Worm (Caenorhabditis elegans) whole organism, L1 larva: ENCODE measurements around the gene K03B4.1.

ENCODE experiments used
- C16A3.4 ChIP-seq: fragments of 150-350 bp; optimal IDR thresholded peaks from 2 replicates; lab custom pipeline; 2014; ENCODE audit warnings: missing biosample characterization, missing genetic modification characterization
- aha-1 ChIP-seq: fragments of 150-350 bp; optimal IDR thresholded peaks from 2 replicates; lab custom pipeline; 2014; ENCODE audit warnings: missing biosample characterization, missing genetic modification characterization
- aly-2 ChIP-seq: fragments of 150-350 bp; optimal IDR thresholded peaks from 2 replicates; lab custom pipeline; 2014; ENCODE audit warnings: missing biosample characterization, missing genetic modification characterization
- lin-39 ChIP-seq: fragments of 150-350 bp; optimal IDR thresholded peaks from 2 replicates; lab custom pipeline; 2014; ENCODE audit warnings: missing biosample characterization, missing genetic modification reagents, missing genetic modification characterization
- lsy-2 ChIP-seq, 2 experiments: fragments of 150-350 bp; optimal IDR thresholded peaks; 2 replicates each; lab custom pipeline; 2014; ENCODE audit warnings: missing biosample characterization in 2 of 2, missing genetic modification characterization in 2 of 2
- nhr-237 ChIP-seq: fragments of 150-350 bp; optimal IDR thresholded peaks from 2 replicates; lab custom pipeline; 2014; ENCODE audit warnings: missing biosample characterization, missing genetic modification characterization
- nhr-77 ChIP-seq: fragments of 150-350 bp; optimal IDR thresholded peaks from 2 replicates; lab custom pipeline; 2014; ENCODE audit warnings: missing biosample characterization, missing genetic modification characterization
- snpc-4 ChIP-seq: fragments of 150-350 bp; optimal IDR thresholded peaks from 2 replicates; lab custom pipeline; 2014; ENCODE audit warnings: missing biosample characterization, missing genetic modification characterization
- snu-23 ChIP-seq: sonication (generic microtip); optimal IDR thresholded peaks from 2 replicates; lab custom pipeline; 2016; ENCODE audit warnings: missing genetic modification characterization, missing compliant biosample characterization
- unc-130 ChIP-seq: fragments of 150-350 bp; optimal IDR thresholded peaks from 2 replicates; lab custom pipeline; 2017; ENCODE audit warnings: missing biosample characterization, missing genetic modification characterization, inconsistent platforms
- unc-62 ChIP-seq: fragments of 150-350 bp; optimal IDR thresholded peaks from 2 replicates; lab custom pipeline; 2014; ENCODE audit warnings: missing biosample characterization, missing genetic modification reagents, missing genetic modification characterization
- unc-98 ChIP-seq: fragments of 200-800 bp; sonication (Bioruptor generic); IDR thresholded peaks from 2 replicates; pipeline ENCODE4 v1.3.6; 2022; ENCODE audit warnings: missing genetic modification characterization, missing compliant biosample characterization
- zag-1 ChIP-seq: fragments of 150-350 bp; optimal IDR thresholded peaks from 2 replicates; lab custom pipeline; 2014; ENCODE audit warnings: missing biosample characterization, missing genetic modification characterization

- no peak for TF ChIP-seq aha-1 (tag; lab: Kevin White, UChicago)
- TF ChIP-seq unc-130 (tag; lab: Kevin White, UChicago): no peak
- TF ChIP-seq unc-98 (GFP tag; lab: Robert Waterston, UW): no peak
- TF ChIP-seq unc-62 (GFP tag; lab: Kevin White, UChicago): no peak
- TF ChIP-seq nhr-77: no peak
- TF ChIP-seq nhr-237 (tag; lab: Kevin White, UChicago): no peak
- no peak for TF ChIP-seq snu-23 (GFP tag; lab: Kevin White, UChicago)
- no peak for TF ChIP-seq lsy-2 (tag; optimal IDR thresholded peaks at IDR 0.05; lab: Kevin White, UChicago)
- no peak for TF ChIP-seq lin-39 (tag; lab: Kevin White, UChicago)
- TF ChIP-seq C16A3.4 (tag; lab: Kevin White, UChicago): no peak
- TF ChIP-seq zag-1 (tag; lab: Kevin White, UChicago): no peak
- no peak for TF ChIP-seq snpc-4
- no peak for TF ChIP-seq aly-2
Observed at ce11 chrV:4722314-4722713, 33.2 kb downstream of the K03B4.1 start, which contains the start of gene F39G3.5.
